Worm (Caenorhabditis elegans) whole organism, L2 larva: ENCODE results near the gene ecps-2.

ENCODE experiments used
- R02D3.7 ChIP-seq: fragments of 150-350 bp; optimal IDR thresholded peaks from 2 replicates; lab custom pipeline; 2014; ENCODE audit warnings: missing biosample characterization, missing genetic modification characterization
- Y55F3AM.14 ChIP-seq: fragments of 200-800 bp; sonication (Bioruptor generic); optimal IDR thresholded peaks from 2 replicates; lab custom pipeline; 2018; ENCODE audit warnings: mild to moderate bottlenecking, missing genetic modification characterization, missing compliant biosample characterization
- ZK546.5 ChIP-seq: sonication (generic microtip); optimal IDR thresholded peaks from 2 replicates; lab custom pipeline; 2017; ENCODE audit warnings: missing biosample characterization, missing genetic modification characterization
- aly-2 ChIP-seq: fragments of 150-350 bp; optimal IDR thresholded peaks from 2 replicates; lab custom pipeline; 2014; ENCODE audit warnings: missing biosample characterization, missing genetic modification characterization
- ama-1 ChIP-seq: fragments of 150-350 bp; optimal IDR thresholded peaks from 2 replicates; lab custom pipeline; 2018; ENCODE audit warnings: inconsistent platforms
- blmp-1 ChIP-seq: sonication (generic microtip); optimal IDR thresholded peaks from 2 replicates; lab custom pipeline; 2017; ENCODE audit warnings: missing genetic modification characterization, mild to moderate bottlenecking, missing compliant biosample characterization, antibody characterized with exemption, moderate library complexity; ENCODE audit not compliant: insufficient read depth
- ceh-16 ChIP-seq: fragments of 150-350 bp; optimal IDR thresholded peaks from 2 replicates; lab custom pipeline; 2014; ENCODE audit warnings: missing biosample characterization, missing genetic modification characterization
- ceh-82 ChIP-seq: fragments of 150-350 bp; optimal IDR thresholded peaks from 2 replicates; lab custom pipeline; 2014; ENCODE audit warnings: missing biosample characterization, missing genetic modification characterization
- crh-2 ChIP-seq: sonication (generic microtip); optimal IDR thresholded peaks from 2 replicates; lab custom pipeline; 2017; ENCODE audit warnings: missing biosample characterization, missing genetic modification characterization
- dmd-4 ChIP-seq: sonication (generic microtip); optimal IDR thresholded peaks from 2 replicates; lab custom pipeline; 2017; ENCODE audit warnings: missing biosample characterization, missing genetic modification characterization
- egl-27 ChIP-seq: sonication (generic microtip); optimal IDR thresholded peaks from 3 replicates; lab custom pipeline; 2017; ENCODE audit warnings: missing biosample characterization, missing genetic modification reagents, missing genetic modification characterization
- elt-3 ChIP-seq: sonication (generic microtip); optimal IDR thresholded peaks from 2 replicates; lab custom pipeline; 2017; ENCODE audit warnings: missing biosample characterization, missing genetic modification characterization
- fos-1 ChIP-seq: fragments of 150-350 bp; optimal IDR thresholded peaks from 2 replicates; lab custom pipeline; 2014; ENCODE audit warnings: missing biosample characterization, missing genetic modification characterization
- gmeb-1 ChIP-seq: fragments of 150-350 bp; optimal IDR thresholded peaks from 2 replicates; lab custom pipeline; 2014; ENCODE audit warnings: missing biosample characterization, missing genetic modification characterization
- lin-11 ChIP-seq: fragments of 150-350 bp; sonication (generic microtip); optimal IDR thresholded peaks from 2 replicates; lab custom pipeline; 2014; ENCODE audit warnings: missing biosample characterization, missing genetic modification characterization, inconsistent platforms, mixed read lengths
- lin-13 ChIP-seq: fragments of 150-350 bp; optimal IDR thresholded peaks from 2 replicates; lab custom pipeline; 2014; ENCODE audit warnings: missing biosample characterization, missing genetic modification reagents, missing genetic modification characterization
- lin-39 ChIP-seq: fragments of 150-350 bp; optimal IDR thresholded peaks from 2 replicates; lab custom pipeline; 2014; ENCODE audit warnings: missing biosample characterization, missing genetic modification reagents, missing genetic modification characterization
- lsy-2 ChIP-seq, 2 experiments: fragments of 150-350 bp in 1 of 2; sonication (generic microtip) in 1 of 2; optimal IDR thresholded peaks; 2 replicates each; lab custom pipeline; 2014 to 2017; ENCODE audit warnings: missing biosample characterization in 2 of 2, missing genetic modification characterization in 2 of 2
- mbf-1 ChIP-seq: sonication (generic microtip); optimal IDR thresholded peaks from 2 replicates; lab custom pipeline; 2017; ENCODE audit warnings: missing biosample characterization, missing genetic modification characterization
- nhr-11 ChIP-seq: fragments of 150-350 bp; optimal IDR thresholded peaks from 2 replicates; lab custom pipeline; 2014; ENCODE audit warnings: missing biosample characterization, missing genetic modification characterization
- nhr-129 ChIP-seq: fragments of 150-350 bp; optimal IDR thresholded peaks from 2 replicates; lab custom pipeline; 2014; ENCODE audit warnings: missing biosample characterization, missing genetic modification characterization
- nhr-23 ChIP-seq: fragments of 150-350 bp; optimal IDR thresholded peaks from 2 replicates; lab custom pipeline; 2014; ENCODE audit warnings: missing biosample characterization, missing genetic modification reagents, missing genetic modification characterization
- nhr-237 ChIP-seq: fragments of 150-350 bp; optimal IDR thresholded peaks from 2 replicates; lab custom pipeline; 2014; ENCODE audit warnings: missing biosample characterization, missing genetic modification characterization
- nhr-25 ChIP-seq: fragments of 150-350 bp; sonication (generic microtip); optimal IDR thresholded peaks from 3 replicates; lab custom pipeline; 2014; ENCODE audit warnings: missing biosample characterization, missing genetic modification characterization
- nhr-77 ChIP-seq: fragments of 150-350 bp; optimal IDR thresholded peaks from 2 replicates; lab custom pipeline; 2014; ENCODE audit warnings: missing biosample characterization, missing genetic modification characterization
- peb-1 ChIP-seq: fragments of 150-350 bp; optimal IDR thresholded peaks from 2 replicates; lab custom pipeline; 2014; ENCODE audit warnings: missing biosample characterization, missing genetic modification characterization
- skn-1 ChIP-seq: sonication (generic microtip); optimal IDR thresholded peaks from 2 replicates; lab custom pipeline; 2017; ENCODE audit warnings: missing biosample characterization, missing genetic modification characterization
- sma-3 ChIP-seq: sonication (generic microtip); optimal IDR thresholded peaks from 2 replicates; lab custom pipeline; 2016; ENCODE audit warnings: missing genetic modification reagents, missing genetic modification characterization, missing compliant biosample characterization
- sma-9 ChIP-seq, 2 experiments: fragments of 150-350 bp in 1 of 2; sonication (generic microtip) in 1 of 2; optimal IDR thresholded peaks; 2 replicates each; lab custom pipeline; 2014 to 2016; ENCODE audit warnings: missing genetic modification characterization in 2 of 2, mild to moderate bottlenecking in 1 of 2, missing biosample characterization in 1 of 2, missing compliant biosample characterization in 1 of 2, missing genetic modification reagents in 1 of 2, moderate library complexity in 1 of 2
- snpc-4 ChIP-seq: fragments of 150-350 bp; optimal IDR thresholded peaks from 2 replicates; lab custom pipeline; 2014; ENCODE audit warnings: missing biosample characterization, missing genetic modification characterization
- unc-55 ChIP-seq: fragments of 150-350 bp; sonication (generic microtip); optimal IDR thresholded peaks from 3 replicates; lab custom pipeline; 2014; ENCODE audit warnings: missing biosample characterization, missing genetic modification reagents, missing genetic modification characterization
- unc-62 ChIP-seq: fragments of 150-350 bp; optimal IDR thresholded peaks from 2 replicates; lab custom pipeline; 2014; ENCODE audit warnings: missing biosample characterization, missing genetic modification reagents, missing genetic modification characterization
- zag-1 ChIP-seq: fragments of 150-350 bp; optimal IDR thresholded peaks from 2 replicates; lab custom pipeline; 2014; ENCODE audit warnings: missing biosample characterization, missing genetic modification characterization
- ztf-1 ChIP-seq: fragments of 200-800 bp; sonication (Bioruptor generic); conservative IDR thresholded peaks from 2 replicates; pipeline ENCODE4 v1.3.6; 2022; ENCODE audit warnings: missing genetic modification characterization, missing compliant biosample characterization
- ztf-11 ChIP-seq: sonication (generic microtip); optimal IDR thresholded peaks from 2 replicates; lab custom pipeline; 2017; ENCODE audit warnings: missing biosample characterization, missing genetic modification characterization
- ztf-4 ChIP-seq: fragments of 150-350 bp; optimal IDR thresholded peaks from 2 replicates; lab custom pipeline; 2014; ENCODE audit warnings: missing biosample characterization, missing genetic modification characterization

The ecps-2 gene

DNA sequence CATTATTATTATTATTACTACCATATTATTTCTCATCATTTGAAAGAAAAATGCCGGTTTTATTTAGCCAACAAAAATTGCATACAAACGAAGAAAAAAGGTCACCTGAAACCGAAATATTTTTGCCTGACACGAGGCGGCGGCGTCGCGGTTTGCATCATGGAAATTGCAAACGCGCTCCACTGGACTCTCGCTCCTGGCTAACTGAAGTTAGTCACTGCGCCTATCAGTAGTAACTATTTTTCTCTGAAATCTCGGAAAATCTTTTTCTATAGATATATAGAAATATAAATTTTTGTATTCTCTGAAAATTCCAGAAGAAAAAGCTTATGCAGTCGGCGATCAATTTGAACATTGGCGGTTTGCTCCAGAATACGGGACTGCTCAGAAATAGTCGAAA, 27.1 kb upstream of the ecps-2 start, which contains the start of gene ymel-1:
ymel-1 (plus strand) TSS at position 318 of the 400 bp plus-strand sequence.
- TF ChIP-seq Y55F3AM.14 (GFP tag; lab: Kevin White, UChicago) = peak; percentile 30
- peak; percentile 36 for TF ChIP-seq unc-55 (GFP tag; lab: Kevin White, UChicago)
- TF ChIP-seq nhr-129 (tag; lab: Kevin White, UChicago) = peak; percentile 74
- no peak for TF ChIP-seq sma-9 (GFP tag; optimal IDR thresholded peaks at IDR 0.05; lab: Kevin White, UChicago)
- no peak for TF ChIP-seq sma-9 (tag; optimal IDR thresholded peaks at IDR 0.05; lab: Kevin White, UChicago)
- TF ChIP-seq nhr-25 = peak; percentile 37
- TF ChIP-seq fos-1 (tag; lab: Kevin White, UChicago) = peak; percentile 51
- TF ChIP-seq nhr-77 (tag; lab: Kevin White, UChicago) = peak; percentile 11
- no peak for TF ChIP-seq ceh-16 (tag; lab: Kevin White, UChicago)
- no peak for TF ChIP-seq zag-1 (tag; lab: Kevin White, UChicago)
- peak in 1 of 2 experiments; percentile 44 for TF ChIP-seq lsy-2 (tag; optimal IDR thresholded peaks at IDR 0.05; lab: Kevin White, UChicago)
- no peak for TF ChIP-seq skn-1 (tag; lab: Kevin White, UChicago)
- TF ChIP-seq lin-11 = peak; percentile 20
- peak; percentile 58 for TF ChIP-seq gmeb-1 (tag; lab: Kevin White, UChicago)

DNA sequence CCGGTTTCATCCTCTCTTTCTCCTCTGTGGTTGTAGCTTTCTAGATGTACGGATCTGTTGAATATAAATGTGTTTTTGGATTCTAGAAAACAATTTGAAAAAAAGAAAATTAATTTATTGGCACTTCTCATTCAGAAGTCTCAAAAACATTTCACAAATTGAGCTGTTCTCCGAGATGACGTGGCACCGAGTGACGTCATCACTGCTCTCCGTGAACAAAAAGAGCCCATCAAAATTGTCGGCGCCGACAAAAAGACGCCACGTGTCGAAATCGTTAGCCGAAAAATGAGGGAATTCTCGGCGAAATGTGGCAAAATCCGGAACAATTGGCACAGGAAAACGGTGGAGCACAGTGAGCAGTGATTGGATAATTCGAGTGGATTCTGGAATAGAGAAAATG, 21.2 kb upstream of the ecps-2 start:
- no peak for TF ChIP-seq sma-3 (GFP tag; lab: Kevin White, UChicago)
- TF ChIP-seq ztf-1 (GFP tag; lab: Robert Waterston, UW) = no peak
- TF ChIP-seq egl-27 = no peak
- TF ChIP-seq fos-1 (tag; lab: Kevin White, UChicago) = no peak
- TF ChIP-seq ZK546.5 (tag; lab: Kevin White, UChicago) = no peak
- no peak for TF ChIP-seq unc-55 (GFP tag; lab: Kevin White, UChicago)
- no peak for TF ChIP-seq aly-2 (tag; lab: Kevin White, UChicago)
- no peak for TF ChIP-seq mbf-1 (tag; lab: Kevin White, UChicago)
- TF ChIP-seq lsy-2 (tag; optimal IDR thresholded peaks at IDR 0.05; lab: Kevin White, UChicago) = no peak
- no peak for TF ChIP-seq R02D3.7 (tag; lab: Kevin White, UChicago)
- TF ChIP-seq lin-13 (GFP tag; lab: Kevin White, UChicago) = no peak
- no peak for TF ChIP-seq lin-39 (tag; lab: Kevin White, UChicago)
- TF ChIP-seq Y55F3AM.14 (GFP tag; lab: Kevin White, UChicago) = no peak
- TF ChIP-seq nhr-11 (tag; lab: Kevin White, UChicago) = no peak
- TF ChIP-seq unc-62 (GFP tag; lab: Kevin White, UChicago) = no peak
- TF ChIP-seq skn-1 (tag; lab: Kevin White, UChicago) = no peak
- no peak for TF ChIP-seq blmp-1 (tag; lab: Kevin White, UChicago)
- TF ChIP-seq ceh-82 (tag; lab: Kevin White, UChicago) = no peak
- TF ChIP-seq, all 48 proteins: peak for 0

ce11 chrIII:10423906-10424305, 19.0 kb upstream of the ecps-2 start, which contains the start of gene M03C11.6:
M03C11.6 (minus strand) TSS chrIII:10424006.
- no peak for TF ChIP-seq sma-9 (GFP tag; optimal IDR thresholded peaks at IDR 0.05; lab: Kevin White, UChicago)
- TF ChIP-seq sma-9 (tag; optimal IDR thresholded peaks at IDR 0.05; lab: Kevin White, UChicago) = no peak
- no peak for TF ChIP-seq ama-1 (lab: Kevin White, UChicago)
- no peak for TF ChIP-seq ZK546.5 (tag; lab: Kevin White, UChicago)
- no peak for TF ChIP-seq skn-1 (tag; lab: Kevin White, UChicago)
- TF ChIP-seq lin-13 (GFP tag; lab: Kevin White, UChicago) = no peak
- TF ChIP-seq egl-27 = no peak
- TF ChIP-seq nhr-77 (tag; lab: Kevin White, UChicago) = no peak
- TF ChIP-seq, all 48 proteins: peak for 0

DNA sequence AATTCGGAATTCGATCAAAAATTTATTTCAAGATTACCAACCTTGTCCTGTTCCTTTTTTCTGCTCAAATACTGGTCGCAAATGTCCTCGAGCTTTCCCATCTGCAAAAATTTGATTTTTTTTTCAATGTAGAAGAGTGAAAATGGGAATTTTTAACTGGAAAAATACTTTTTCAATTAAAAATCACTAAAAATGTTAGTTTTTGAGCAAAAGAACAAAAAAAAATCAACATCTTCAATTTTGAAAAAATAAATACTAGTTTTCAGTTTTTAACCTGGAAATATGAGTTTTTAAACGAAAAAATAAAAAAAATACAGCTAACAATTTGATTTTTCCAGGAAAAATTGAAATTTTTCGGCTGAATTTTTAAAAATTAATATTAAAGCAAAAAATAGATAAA, 15.0 kb upstream of the ecps-2 start, which contains the start of gene prp-3:
prp-3 (minus strand) TSS at position 101 of the 400 bp plus-strand sequence.
- TF ChIP-seq mbf-1 (tag; lab: Kevin White, UChicago) (no peak), lin-13 (GFP tag; lab: Kevin White, UChicago) (no peak), ceh-16 (tag; lab: Kevin White, UChicago) (no peak), nhr-23 (tag; lab: Kevin White, UChicago) (no peak), nhr-77 (tag; lab: Kevin White, UChicago) (no peak), unc-55 (GFP tag; lab: Kevin White, UChicago) (no peak), dmd-4 (tag; lab: Kevin White, UChicago) (no peak), elt-3 (no peak), ztf-11 (tag; lab: Kevin White, UChicago) (no peak), ztf-4 (tag; lab: Kevin White, UChicago) (no peak), R02D3.7 (tag; lab: Kevin White, UChicago) (no peak), zag-1 (tag; lab: Kevin White, UChicago) (no peak), aly-2 (tag; lab: Kevin White, UChicago) (no peak), peb-1 (tag; lab: Kevin White, UChicago) (no peak), lin-39 (tag; lab: Kevin White, UChicago) (no peak), blmp-1 (tag; lab: Kevin White, UChicago) (no peak), snpc-4 (no peak), fos-1 (tag; lab: Kevin White, UChicago) (no peak), nhr-237 (tag; lab: Kevin White, UChicago) (no peak), crh-2 (tag; lab: Kevin White, UChicago) (no peak)
